Worm (Caenorhabditis elegans): Measurements from ENCODE around the gene C04E7.1.
"Not testable (repeated sequence)": the region's sequence is repeated elsewhere in the genome, so short reads cannot be mapped to it uniquely, and the experiment has no call there.

- not testable (repeated sequence) for TF ChIP-seq med-1 (GFP tag; optimal IDR thresholded peaks at IDR 0.05; ENCODE audit: insufficient read depth); tab-1 (GFP tag; IDR thresholded peaks at IDR 0.05)
Measured at ce11 chrX:322223-322622, 35.7 kb upstream of the C04E7.1 start, which contains the start of gene M02E1.3.

All from whole organism, midembryonic.